Worm (Caenorhabditis elegans): ENCODE results near the gene epac-1.

The epac-1 gene

ce11 chrIII:10196796-10197195 is 7.8 kb downstream of the epac-1 start:
- peak; percentile 56 for TF ChIP-seq elt-2 (tag; optimal IDR thresholded peaks at IDR 0.05)
- TF ChIP-seq pha-4 (tag; optimal IDR thresholded peaks at IDR 0.05): peak; percentile 76
- TF ChIP-seq elt-1 (tag; optimal IDR thresholded peaks at IDR 0.05): no peak
- TF ChIP-seq nhr-11 (tag; optimal IDR thresholded peaks at IDR 0.05): no peak
- no peak for TF ChIP-seq snpc-4 (tag; optimal IDR thresholded peaks at IDR 0.05)
- peak; percentile 71 for TF ChIP-seq pqm-1 (tag; optimal IDR thresholded peaks at IDR 0.05)
- TF ChIP-seq fkh-2 (tag; optimal IDR thresholded peaks at IDR 0.05): no peak

ce11 chrIII:10197416-10197815 is 8.4 kb downstream of the epac-1 start, which contains the start of gene dod-6:
TSS of gene dod-6 (plus strand) at chrIII:10197716.
- TF ChIP-seq nhr-77 (tag; optimal IDR thresholded peaks at IDR 0.05): no peak
- no peak for TF ChIP-seq nhr-28 (tag; optimal IDR thresholded peaks at IDR 0.05)
- TF ChIP-seq elt-3 (tag; optimal IDR thresholded peaks at IDR 0.05): no peak

- no peak for TF ChIP-seq ceh-28 (tag; optimal IDR thresholded peaks at IDR 0.05)
- no peak for TF ChIP-seq ZK546.5 (tag; optimal IDR thresholded peaks at IDR 0.05)
- TF ChIP-seq aly-2 (tag; optimal IDR thresholded peaks at IDR 0.05): no peak
These were observed 10.0 kb downstream of the epac-1 start, which contains the start of gene T20G5.8 for ce11 chrIII:10199052-10199451. TSS of gene T20G5.8 (plus strand) at chrIII:10199352.

ce11 chrIII:10201235-10201634 is 12.2 kb downstream of the epac-1 start, which contains the start of the genes T20G5.13 and T20G5.12:
TSS of gene T20G5.13 (minus strand) at chrIII:10201335.
TSS of gene T20G5.12 (plus strand) at chrIII:10201604.
- no peak for TF ChIP-seq nhr-76 (tag; optimal IDR thresholded peaks at IDR 0.05)
- no peak for TF ChIP-seq snpc-4 (tag; optimal IDR thresholded peaks at IDR 0.05)
- no peak for TF ChIP-seq ceh-28 (tag; optimal IDR thresholded peaks at IDR 0.05)
- no peak for TF ChIP-seq lsy-12 (tag; optimal IDR thresholded peaks at IDR 0.05)
- no peak for TF ChIP-seq zag-1 (tag; optimal IDR thresholded peaks at IDR 0.05)
- no peak for TF ChIP-seq tbx-2 (tag; optimal IDR thresholded peaks at IDR 0.05)
- TF ChIP-seq ZK546.5 (tag; optimal IDR thresholded peaks at IDR 0.05): no peak
- no peak for TF ChIP-seq unc-62 (GFP tag; optimal IDR thresholded peaks at IDR 0.05)
- TF ChIP-seq ztf-11 (tag; optimal IDR thresholded peaks at IDR 0.05): no peak
- no peak for TF ChIP-seq nhr-23 (tag; optimal IDR thresholded peaks at IDR 0.05)
- no peak for TF ChIP-seq nhr-43 (tag; optimal IDR thresholded peaks at IDR 0.05; ENCODE audit: poor library complexity, severe bottlenecking)
- TF ChIP-seq nhr-28 (tag; optimal IDR thresholded peaks at IDR 0.05): no peak
- TF ChIP-seq nhr-237 (tag; optimal IDR thresholded peaks at IDR 0.05): no peak
- TF ChIP-seq sea-2 (GFP tag; optimal IDR thresholded peaks at IDR 0.05): no peak
- TF ChIP-seq elt-3 (tag; optimal IDR thresholded peaks at IDR 0.05): no peak
- TF ChIP-seq ztf-4 (tag; optimal IDR thresholded peaks at IDR 0.05): no peak
- TF ChIP-seq mdl-1 (tag; optimal IDR thresholded peaks at IDR 0.05): no peak

- TF ChIP-seq nhr-25 (tag; optimal IDR thresholded peaks at IDR 0.05) (peak; percentile 41), elt-3 (tag; optimal IDR thresholded peaks at IDR 0.05) (no peak)
These were observed 13.4 kb downstream of the epac-1 start for ce11 chrIII:10202391-10202790.

- TF ChIP-seq pha-4 (tag; optimal IDR thresholded peaks at IDR 0.05): peak; percentile 34
- TF ChIP-seq nhr-23 (tag; optimal IDR thresholded peaks at IDR 0.05): no peak
- TF ChIP-seq nhr-25 (tag; optimal IDR thresholded peaks at IDR 0.05): peak; percentile 35
- TF ChIP-seq lin-15B (tag; optimal IDR thresholded peaks at IDR 0.05): peak; percentile 70
- TF ChIP-seq jun-1 (tag; optimal IDR thresholded peaks at IDR 0.05): peak; percentile 17
- TF ChIP-seq elt-2 (tag; optimal IDR thresholded peaks at IDR 0.05): peak; percentile 44
- TF ChIP-seq nfya-1 (tag; optimal IDR thresholded peaks at IDR 0.05; ENCODE audit: insufficient read depth): peak; percentile 72
- TF ChIP-seq skn-1 (tag; optimal IDR thresholded peaks at IDR 0.05): peak; percentile 18
- TF ChIP-seq mml-1 (tag; optimal IDR thresholded peaks at IDR 0.05): no peak
- no peak for TF ChIP-seq daf-12 (tag; optimal IDR thresholded peaks at IDR 0.05)
- TF ChIP-seq egl-5 (tag; optimal IDR thresholded peaks at IDR 0.05): no peak
- peak; percentile 23 for TF ChIP-seq ama-1 (optimal IDR thresholded peaks at IDR 0.05)
- peak; percentile 31 for TF ChIP-seq lin-39 (tag; optimal IDR thresholded peaks at IDR 0.05)
- no peak for TF ChIP-seq tbx-2 (tag; optimal IDR thresholded peaks at IDR 0.05)
These were observed 14.2 kb downstream of the epac-1 start, which contains the start of gene chc-1 for ce11 chrIII:10202894-10203871. TSS of gene chc-1 (plus strand) at chrIII:10203821.
